Worm (Caenorhabditis elegans): ENCODE data around the gene clec-124.

DNA sequence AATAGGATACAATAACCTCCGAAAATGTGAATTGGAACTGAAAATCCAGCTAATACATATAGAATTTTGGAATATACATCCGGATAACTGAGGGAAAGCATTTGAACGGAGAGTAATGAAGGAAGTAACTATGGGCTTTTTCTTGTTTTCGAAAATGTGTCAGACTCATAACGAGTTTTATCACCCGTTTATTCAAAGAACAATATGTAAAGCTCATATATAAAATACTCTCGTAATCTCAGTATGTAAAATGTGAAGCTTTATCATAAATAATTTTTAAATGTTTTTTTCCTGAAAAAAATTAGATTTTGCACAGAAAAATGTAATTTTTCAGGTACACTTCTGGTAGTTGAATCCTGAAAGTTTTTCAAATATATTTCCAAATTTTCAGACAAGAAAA is 19.1 kb upstream of the clec-124 start, which contains the start of gene srh-297:
- no peak for TF ChIP-seq daf-19 (GFP tag; conservative IDR thresholded peaks at IDR 0.05)
- no peak for TF ChIP-seq lin-15B (tag; optimal IDR thresholded peaks at IDR 0.05)
- TF ChIP-seq egl-27 (tag; optimal IDR thresholded peaks at IDR 0.05) = no peak
- TF ChIP-seq nhr-25 (tag; optimal IDR thresholded peaks at IDR 0.05; ENCODE audit: borderline replicate concordance, insufficient read depth) = no peak
- TF ChIP-seq D1046.2 (GFP tag; IDR thresholded peaks at IDR 0.05) = no peak
- TF ChIP-seq dpl-1 (GFP tag; optimal IDR thresholded peaks at IDR 0.05) = no peak
- TF ChIP-seq daf-12 (tag; optimal IDR thresholded peaks at IDR 0.05) = no peak
- TF ChIP-seq Y48G9A.11 (GFP tag; IDR thresholded peaks at IDR 0.05) = no peak
- no peak for TF ChIP-seq lir-3 (tag; optimal IDR thresholded peaks at IDR 0.05)
- TF ChIP-seq skn-1 (tag; optimal IDR thresholded peaks at IDR 0.05) = no peak
- TF ChIP-seq fos-1 (tag; optimal IDR thresholded peaks at IDR 0.05) = no peak
- no peak for TF ChIP-seq dmd-9 (GFP tag; IDR thresholded peaks at IDR 0.05)
- TF ChIP-seq nhr-102 (tag; optimal IDR thresholded peaks at IDR 0.05) = no peak

All from whole organism, L4 larva.